Worm (Caenorhabditis elegans) whole organism, late embryonic: Measurements from ENCODE around the gene coq-6.

Experiments
- C38D4.7 ChIP-seq: fragments of 200-800 bp; sonication (Bioruptor generic); optimal IDR thresholded peaks from 2 replicates; lab custom pipeline; 2018; ENCODE audit warnings: mild to moderate bottlenecking, missing genetic modification characterization, moderate library complexity, missing compliant biosample characterization
- F13H6.1 ChIP-seq: sonication (generic microtip); optimal IDR thresholded peaks from 2 replicates; lab custom pipeline; 2016; ENCODE audit warnings: missing genetic modification characterization, missing compliant biosample characterization
- K02D7.2 ChIP-seq: sonication (generic microtip); optimal IDR thresholded peaks from 2 replicates; lab custom pipeline; 2017; ENCODE audit warnings: mild to moderate bottlenecking, missing genetic modification characterization, missing compliant biosample characterization
- Y22D7AL.16 ChIP-seq: sonication (generic microtip); optimal IDR thresholded peaks from 2 replicates; lab custom pipeline; 2016; ENCODE audit warnings: missing genetic modification characterization, missing compliant biosample characterization
- ahr-1 ChIP-seq: sonication (generic microtip); optimal IDR thresholded peaks from 2 replicates; lab custom pipeline; 2016; ENCODE audit warnings: missing genetic modification characterization, missing compliant biosample characterization
- ceh-18 ChIP-seq: sonication (generic microtip); optimal IDR thresholded peaks from 2 replicates; lab custom pipeline; 2016; ENCODE audit warnings: missing genetic modification characterization, missing compliant biosample characterization
- ceh-2 ChIP-seq: sonication (generic microtip); optimal IDR thresholded peaks from 2 replicates; lab custom pipeline; 2016; ENCODE audit warnings: missing genotype, missing genetic modification characterization, missing compliant biosample characterization
- ceh-24 ChIP-seq: sonication (generic microtip); optimal IDR thresholded peaks from 2 replicates; lab custom pipeline; 2016; ENCODE audit warnings: mild to moderate bottlenecking, missing genetic modification characterization, missing compliant biosample characterization
- ceh-31 ChIP-seq: sonication (generic microtip); optimal IDR thresholded peaks from 2 replicates; lab custom pipeline; 2016; ENCODE audit warnings: missing genetic modification characterization, missing compliant biosample characterization
- ceh-34 ChIP-seq: sonication (generic microtip); optimal IDR thresholded peaks from 2 replicates; lab custom pipeline; 2016; ENCODE audit warnings: mild to moderate bottlenecking, missing genetic modification characterization, missing compliant biosample characterization
- ceh-48 ChIP-seq: sonication (generic microtip); optimal IDR thresholded peaks from 2 replicates; lab custom pipeline; 2016; ENCODE audit warnings: missing genetic modification characterization, inconsistent platforms, missing compliant biosample characterization
- ceh-9 ChIP-seq: sonication (generic microtip); optimal IDR thresholded peaks from 2 replicates; lab custom pipeline; 2016; ENCODE audit warnings: mild to moderate bottlenecking, missing genetic modification characterization, inconsistent platforms, missing compliant biosample characterization
- che-1 ChIP-seq: sonication (generic microtip); optimal IDR thresholded peaks from 2 replicates; lab custom pipeline; 2016; ENCODE audit warnings: mild to moderate bottlenecking, missing genetic modification characterization, missing compliant biosample characterization
- dmd-4 ChIP-seq: sonication (generic microtip); optimal IDR thresholded peaks from 2 replicates; lab custom pipeline; 2016; ENCODE audit warnings: borderline replicate concordance, missing genetic modification characterization, missing compliant biosample characterization
- dve-1 ChIP-seq: sonication (generic microtip); optimal IDR thresholded peaks from 2 replicates; lab custom pipeline; 2017; ENCODE audit warnings: antibody characterized with exemption, mild to moderate bottlenecking, missing genetic modification characterization, missing compliant biosample characterization
- elt-2 ChIP-seq: sonication (generic microtip); optimal IDR thresholded peaks from 2 replicates; lab custom pipeline; 2016; ENCODE audit warnings: missing genetic modification reagents, missing genetic modification characterization, missing compliant biosample characterization
- elt-4 ChIP-seq: sonication (generic microtip); optimal IDR thresholded peaks from 2 replicates; lab custom pipeline; 2016; ENCODE audit warnings: missing genetic modification characterization, missing compliant biosample characterization
- ets-4 ChIP-seq: sonication (generic microtip); optimal IDR thresholded peaks from 2 replicates; lab custom pipeline; 2016; ENCODE audit warnings: missing genetic modification characterization, missing compliant biosample characterization
- eyg-1 ChIP-seq: sonication (generic microtip); optimal IDR thresholded peaks from 2 replicates; lab custom pipeline; 2016; ENCODE audit warnings: missing genotype, missing genetic modification characterization, missing compliant biosample characterization
- fkh-10 ChIP-seq: fragments of 150-350 bp; optimal IDR thresholded peaks from 2 replicates; lab custom pipeline; 2014; ENCODE audit warnings: missing biosample characterization, missing genetic modification reagents, missing genetic modification characterization
- fkh-6 ChIP-seq: sonication (generic microtip); optimal IDR thresholded peaks from 2 replicates; lab custom pipeline; 2016; ENCODE audit warnings: missing genetic modification characterization, missing compliant biosample characterization
- gmeb-2 ChIP-seq: sonication (generic microtip); optimal IDR thresholded peaks from 2 replicates; lab custom pipeline; 2016; ENCODE audit warnings: missing genetic modification characterization, inconsistent platforms, missing compliant biosample characterization
- hlh-13 ChIP-seq: fragments of 200-800 bp; sonication (Bioruptor generic); optimal IDR thresholded peaks from 2 replicates; lab custom pipeline; 2018; ENCODE audit warnings: mild to moderate bottlenecking, missing genetic modification characterization, missing compliant biosample characterization
- hlh-30 ChIP-seq: sonication (generic microtip); optimal IDR thresholded peaks from 2 replicates; lab custom pipeline; 2017; ENCODE audit warnings: antibody characterized with exemption, missing genetic modification characterization, missing compliant biosample characterization; ENCODE audit not compliant: insufficient read depth
- hlh-6 ChIP-seq: sonication (generic microtip); optimal IDR thresholded peaks from 2 replicates; lab custom pipeline; 2016; ENCODE audit warnings: missing genotype, missing genetic modification characterization, missing compliant biosample characterization
- hlh-8 ChIP-seq: sonication (generic microtip); optimal IDR thresholded peaks from 2 replicates; lab custom pipeline; 2016; ENCODE audit warnings: missing genotype, missing genetic modification characterization, missing compliant biosample characterization
- lim-6 ChIP-seq: sonication (generic microtip); optimal IDR thresholded peaks from 2 replicates; lab custom pipeline; 2016; ENCODE audit warnings: missing genetic modification characterization, missing compliant biosample characterization
- lin-11 ChIP-seq: fragments of 200-800 bp; sonication (Bioruptor generic); optimal IDR thresholded peaks from 2 replicates; lab custom pipeline; 2018; ENCODE audit warnings: mild to moderate bottlenecking, missing genetic modification characterization, missing compliant biosample characterization
- madf-2 ChIP-seq: sonication (generic microtip); optimal IDR thresholded peaks from 2 replicates; lab custom pipeline; 2017; ENCODE audit warnings: missing genetic modification characterization, missing compliant biosample characterization
- mec-3 ChIP-seq: sonication (generic microtip); optimal IDR thresholded peaks from 2 replicates; lab custom pipeline; 2016; ENCODE audit warnings: borderline replicate concordance, missing genetic modification characterization, missing compliant biosample characterization
- nfya-1 ChIP-seq: sonication (generic microtip); optimal IDR thresholded peaks from 2 replicates; lab custom pipeline; 2017; ENCODE audit warnings: missing genetic modification characterization, mild to moderate bottlenecking, missing compliant biosample characterization, antibody characterized with exemption, moderate library complexity
- npax-4 ChIP-seq: sonication (generic microtip); optimal IDR thresholded peaks from 2 replicates; lab custom pipeline; 2016; ENCODE audit warnings: missing genetic modification characterization, missing compliant biosample characterization
- odd-2 ChIP-seq: sonication (generic microtip); optimal IDR thresholded peaks from 2 replicates; lab custom pipeline; 2017; ENCODE audit warnings: antibody characterized with exemption, mild to moderate bottlenecking, missing genetic modification characterization, missing compliant biosample characterization
- pag-3 ChIP-seq: sonication (generic microtip); optimal IDR thresholded peaks from 2 replicates; lab custom pipeline; 2016; ENCODE audit warnings: missing compliant biosample characterization, missing genetic modification characterization, borderline replicate concordance
- pax-1 ChIP-seq: fragments of 150-350 bp; optimal IDR thresholded peaks from 2 replicates; lab custom pipeline; 2014; ENCODE audit warnings: missing biosample characterization, missing genetic modification characterization
- pha-2 ChIP-seq: sonication (generic microtip); optimal IDR thresholded peaks from 2 replicates; lab custom pipeline; 2017; ENCODE audit warnings: mild to moderate bottlenecking, missing genetic modification characterization, missing compliant biosample characterization
- pha-4 ChIP-seq: fragments of 150-350 bp; optimal IDR thresholded peaks from 2 replicates; lab custom pipeline; 2018; ENCODE audit warnings: missing biosample characterization, missing genetic modification reagents, missing genetic modification characterization
- pros-1 ChIP-seq: fragments of 150-350 bp; optimal IDR thresholded peaks from 2 replicates; lab custom pipeline; 2014; ENCODE audit warnings: missing biosample characterization, missing genetic modification reagents, missing genetic modification characterization
- ref-2 ChIP-seq: sonication (generic microtip); optimal IDR thresholded peaks from 2 replicates; lab custom pipeline; 2016; ENCODE audit warnings: missing genetic modification characterization, missing compliant biosample characterization
- rnt-1 ChIP-seq: sonication (generic microtip); optimal IDR thresholded peaks from 2 replicates; lab custom pipeline; 2016; ENCODE audit warnings: missing genetic modification characterization, missing compliant biosample characterization
- sdc-2 ChIP-seq: sonication (generic microtip); optimal IDR thresholded peaks from 2 replicates; lab custom pipeline; 2016; ENCODE audit warnings: missing genotype, missing genetic modification characterization, missing compliant biosample characterization
- syd-9 ChIP-seq: sonication (generic microtip); optimal IDR thresholded peaks from 2 replicates; lab custom pipeline; 2016; ENCODE audit warnings: mild to moderate bottlenecking, missing genetic modification characterization, moderate library complexity, missing compliant biosample characterization
- tbx-2 ChIP-seq: sonication (generic microtip); optimal IDR thresholded peaks from 2 replicates; lab custom pipeline; 2016; ENCODE audit warnings: missing genetic modification characterization, missing compliant biosample characterization
- ttx-3 ChIP-seq: sonication (generic microtip); optimal IDR thresholded peaks from 2 replicates; lab custom pipeline; 2016; ENCODE audit warnings: missing genetic modification reagents, missing genetic modification characterization, missing compliant biosample characterization
- unc-3 ChIP-seq, 2 experiments: fragments of 200-800 bp in 1 of 2; sonication (Bioruptor generic) in 1 of 2; sonication (generic microtip) in 1 of 2; conservative IDR thresholded peaks in 1 of 2; optimal IDR thresholded peaks in 1 of 2; 2 replicates each; pipeline versions ENCODE4 v1.3.6 to Lab custom; 2016 to 2022; ENCODE audit warnings: missing compliant biosample characterization in 2 of 2, missing genetic modification characterization in 2 of 2, missing genetic modification reagents in 1 of 2
- unc-42 ChIP-seq: sonication (generic microtip); optimal IDR thresholded peaks from 2 replicates; lab custom pipeline; 2016; ENCODE audit warnings: missing genotype, missing genetic modification characterization, missing compliant biosample characterization
- unc-55 ChIP-seq: sonication (generic microtip); optimal IDR thresholded peaks from 2 replicates; lab custom pipeline; 2017; ENCODE audit warnings: missing biosample characterization, missing genetic modification reagents, missing genetic modification characterization
- unc-86 ChIP-seq: sonication (generic microtip); optimal IDR thresholded peaks from 2 replicates; lab custom pipeline; 2016; ENCODE audit warnings: missing genetic modification characterization, missing compliant biosample characterization
- ztf-16 ChIP-seq: sonication (generic microtip); optimal IDR thresholded peaks from 2 replicates; lab custom pipeline; 2017; ENCODE audit warnings: missing genetic modification characterization, missing compliant biosample characterization

Gene coq-6

DNA sequence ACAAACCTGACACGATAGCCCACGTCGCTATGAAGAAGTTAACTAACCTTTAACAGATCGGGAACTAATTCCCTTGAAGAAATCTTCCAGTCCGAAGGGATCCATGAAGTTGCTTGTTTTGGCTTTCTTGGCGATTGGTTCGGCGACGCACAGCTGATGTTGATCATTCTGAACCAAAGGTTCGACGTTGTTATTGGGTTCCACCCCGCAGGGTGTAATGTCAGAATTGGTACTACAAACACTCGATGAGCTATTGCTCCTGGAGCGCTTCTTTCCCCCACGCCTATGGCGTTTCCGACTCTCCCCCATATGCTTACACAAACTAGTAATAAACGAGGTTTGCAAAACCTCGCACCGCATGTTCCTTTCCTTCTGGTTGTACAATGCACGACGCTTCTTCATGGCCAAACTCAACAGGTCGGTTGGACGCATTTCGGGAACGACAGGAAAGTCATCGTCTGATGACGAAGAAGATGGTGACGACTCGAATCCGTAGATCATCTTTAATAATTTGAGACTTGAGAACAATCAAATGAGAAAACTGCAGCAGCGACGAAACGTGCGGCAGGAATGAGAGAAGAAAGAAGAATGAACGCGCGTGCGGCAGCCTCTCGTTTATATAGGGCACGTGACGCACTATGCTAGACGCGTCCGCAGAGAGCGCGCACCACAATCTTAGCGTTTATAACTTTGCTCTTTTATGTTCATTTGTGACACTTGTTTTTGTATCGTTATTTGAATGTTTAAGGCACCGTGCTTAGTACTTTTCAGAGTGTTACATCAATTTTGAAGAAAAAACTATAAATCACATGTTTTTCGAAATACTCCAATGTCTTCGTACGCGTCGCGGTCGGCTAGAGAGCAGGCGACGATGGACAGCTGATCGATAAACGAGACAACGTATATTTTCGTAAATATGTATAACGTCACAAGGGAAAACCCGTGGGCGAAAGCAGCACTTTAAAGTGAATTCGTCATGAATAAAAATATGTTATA is 7.4 kb downstream of the coq-6 start, which contains the start of gene tos-1:
Gene tos-1, minus strand, starts transcription at position 575 of the 996 bp plus-strand sequence.
- TF ChIP-seq unc-55 = peak; percentile 94
- TF ChIP-seq hlh-13 (GFP tag; lab: Kevin White, UChicago) = peak; percentile 40
- peak; percentile 91 for TF ChIP-seq madf-2 (tag; lab: Kevin White, UChicago)
- TF ChIP-seq gmeb-2 (tag; lab: Kevin White, UChicago) = peak; percentile 56
- peak; percentile 46 for TF ChIP-seq lim-6 (tag; lab: Kevin White, UChicago)
- TF ChIP-seq eyg-1 (tag; lab: Kevin White, UChicago) = peak; percentile 75
- TF ChIP-seq ets-4 (tag; lab: Kevin White, UChicago) = peak; percentile 93
- TF ChIP-seq tbx-2 (tag; lab: Kevin White, UChicago) = peak; percentile 99
- no peak for TF ChIP-seq ahr-1
- peak; percentile 100 for TF ChIP-seq ceh-34 (tag; lab: Kevin White, UChicago)
- peak; percentile 82 for TF ChIP-seq pros-1 (tag; lab: Kevin White, UChicago)
- peak; percentile 93 for TF ChIP-seq nfya-1 (tag; lab: Kevin White, UChicago)
- TF ChIP-seq elt-4 (tag; lab: Kevin White, UChicago) = peak; percentile 77
- TF ChIP-seq npax-4 (tag; lab: Kevin White, UChicago) = no peak
- TF ChIP-seq dmd-4 (tag; lab: Kevin White, UChicago) = peak; percentile 68
- peak; percentile 97 for TF ChIP-seq elt-2
- no peak for TF ChIP-seq pha-4 (tag; lab: Kevin White, UChicago)
- peak; percentile 71 for TF ChIP-seq Y22D7AL.16 (tag; lab: Kevin White, UChicago)
- peak; percentile 57 for TF ChIP-seq lin-11
- TF ChIP-seq ceh-18 = peak; percentile 100
- peak; percentile 93 for TF ChIP-seq hlh-8 (tag; lab: Kevin White, UChicago)
- peak; percentile 100 for TF ChIP-seq hlh-30
- peak; percentile 88 for TF ChIP-seq pag-3 (tag; lab: Kevin White, UChicago)
- peak; percentile 96 for TF ChIP-seq dve-1
- peak; percentile 99 for TF ChIP-seq rnt-1
- TF ChIP-seq ref-2 (tag; lab: Kevin White, UChicago) = peak; percentile 100
- peak; percentile 94 for TF ChIP-seq ceh-48 (tag; lab: Kevin White, UChicago)
- TF ChIP-seq che-1 = peak; percentile 71
- peak; percentile 67 for TF ChIP-seq fkh-10
- TF ChIP-seq fkh-6 (tag; lab: Kevin White, UChicago) = peak; percentile 77
- no peak for TF ChIP-seq mec-3 (tag; lab: Kevin White, UChicago)
- TF ChIP-seq F13H6.1 (tag; lab: Kevin White, UChicago) = peak; percentile 89
- TF ChIP-seq syd-9 (tag; lab: Kevin White, UChicago) = peak; percentile 95
- peak; percentile 95 for TF ChIP-seq unc-86 (tag; lab: Kevin White, UChicago)
- TF ChIP-seq K02D7.2 (tag; lab: Kevin White, UChicago) = peak; percentile 70
- TF ChIP-seq ztf-16 = peak; percentile 93
- no peak; the same call in 1 of the 2 replicates for TF ChIP-seq unc-3 (GFP tag; conservative IDR thresholded peaks at IDR 0.05; lab: Robert Waterston, UW)
- peak; percentile 96 for TF ChIP-seq unc-3 (tag; optimal IDR thresholded peaks at IDR 0.05; lab: Kevin White, UChicago)
- peak; percentile 71 for TF ChIP-seq ceh-2 (tag; lab: Kevin White, UChicago)
- TF ChIP-seq odd-2 = no peak
- no peak for TF ChIP-seq ceh-9 (tag; lab: Kevin White, UChicago)
- peak; percentile 97 for TF ChIP-seq unc-42
- peak; percentile 77 for TF ChIP-seq hlh-6 (tag; lab: Kevin White, UChicago)
- peak; percentile 85 for TF ChIP-seq pha-2 (tag; lab: Kevin White, UChicago)
- peak; percentile 59 for TF ChIP-seq C38D4.7 (GFP tag; lab: Kevin White, UChicago)
- TF ChIP-seq ttx-3 (tag; lab: Kevin White, UChicago) = peak; percentile 75
- TF ChIP-seq ceh-24 (tag; lab: Kevin White, UChicago) = peak; percentile 60
- peak; percentile 83 for TF ChIP-seq sdc-2
- peak; percentile 84 for TF ChIP-seq pax-1
- peak; percentile 97 for TF ChIP-seq ceh-31
